Fruit fly (Drosophila melanogaster) whole organism, embryonic: ENCODE results near the gene Osi18.

Source experiments
- Atf-2 ChIP-seq: fragments of 200-800 bp; sonication (Bioruptor generic); optimal IDR thresholded peaks from 2 replicates; lab custom pipeline; 2016; ENCODE audit warnings: missing biosample characterization, missing genetic modification characterization
- CG10366 ChIP-seq: fragments of 200-800 bp; sonication (Bioruptor generic); IDR thresholded peaks from 2 replicates; pipeline ENCODE4 v1.3.6; 2022; ENCODE audit warnings: missing biosample characterization, missing genetic modification characterization
- CG31441 ChIP-seq: fragments of 200-800 bp; sonication (Bioruptor generic); IDR thresholded peaks from 2 replicates; pipeline ENCODE4 v1.3.6; 2022; ENCODE audit warnings: missing biosample characterization, missing genetic modification characterization
- CG3838 ChIP-seq: fragments of 200-800 bp; sonication (Bioruptor generic); optimal IDR thresholded peaks from 3 replicates; lab custom pipeline; 2016; ENCODE audit warnings: missing biosample characterization, missing genetic modification characterization
- CG6765 ChIP-seq: fragments of 200-800 bp; sonication (Bioruptor generic); optimal IDR thresholded peaks from 3 replicates; lab custom pipeline; 2017; ENCODE audit warnings: missing biosample characterization, mild to moderate bottlenecking, missing genetic modification characterization
- Chrac-16 ChIP-seq: fragments of 200-800 bp; sonication (Bioruptor generic); optimal IDR thresholded peaks from 3 replicates; lab custom pipeline; 2016; ENCODE audit warnings: missing biosample characterization, missing genetic modification characterization
- Hmx ChIP-seq: fragments of 200-800 bp; sonication (Bioruptor generic); optimal IDR thresholded peaks from 2 replicates; lab custom pipeline; 2016; ENCODE audit warnings: missing biosample characterization, missing genetic modification characterization
- Mad ChIP-seq: fragments of 200-800 bp; sonication (Bioruptor generic); optimal IDR thresholded peaks from 2 replicates; lab custom pipeline; 2016; ENCODE audit warnings: missing biosample characterization, missing genetic modification characterization
- bsh ChIP-seq, 2 experiments: fragments of 200-800 bp; sonication (Bioruptor generic); optimal IDR thresholded peaks; 2 replicates each; lab custom pipeline; 2017 to 2018; ENCODE audit warnings: mild to moderate bottlenecking in 2 of 2, missing biosample characterization in 2 of 2, missing genetic modification characterization in 2 of 2, moderate library complexity in 1 of 2
- mam ChIP-seq: fragments of 200-800 bp; sonication (Bioruptor generic); optimal IDR thresholded peaks from 3 replicates; lab custom pipeline; 2016; ENCODE audit warnings: missing biosample characterization, missing genetic modification characterization
- pfk ChIP-seq: fragments of 200-800 bp; sonication (Bioruptor generic); optimal IDR thresholded peaks from 2 replicates; lab custom pipeline; 2018; ENCODE audit warnings: missing biosample characterization, mild to moderate bottlenecking, missing genetic modification characterization, moderate library complexity
- pho ChIP-seq: fragments of 200-800 bp; sonication (Bioruptor generic); optimal IDR thresholded peaks from 2 replicates; lab custom pipeline; 2016; ENCODE audit warnings: missing biosample characterization, missing genetic modification characterization
- tin ChIP-seq: fragments of 200-800 bp; sonication (Bioruptor generic); optimal IDR thresholded peaks from 3 replicates; lab custom pipeline; 2016; ENCODE audit warnings: missing biosample characterization, missing genetic modification characterization
- trh ChIP-seq: fragments of 200-800 bp; sonication (Bioruptor generic); optimal IDR thresholded peaks from 2 replicates; lab custom pipeline; 2016; ENCODE audit warnings: missing biosample characterization, missing genetic modification characterization

dm6 chr3R:6351181-6351580 lies 21.1 kb downstream of the Osi18 start:
- TF ChIP-seq pho (no peak), Hmx (GFP tag; lab: Kevin White, UChicago) (no peak), CG31441 (GFP tag; lab: Robert Waterston, UW) (no peak), mam (GFP tag; lab: Kevin White, UChicago) (no peak), Chrac-16 (GFP tag; lab: Kevin White, UChicago) (no peak), CG3838 (GFP tag; lab: Kevin White, UChicago) (no peak), Atf-2 (GFP tag; lab: Kevin White, UChicago) (no peak), CG6765 (GFP tag; lab: Kevin White, UChicago) (no peak), trh (GFP tag; lab: Kevin White, UChicago) (no peak), tin (GFP tag; lab: Kevin White, UChicago) (no peak), Mad (GFP tag; lab: Kevin White, UChicago) (no peak), pfk (no peak), bsh (GFP tag; optimal IDR thresholded peaks at IDR 0.05; lab: Kevin White, UChicago) (no peak), CG10366 (GFP tag; lab: Robert Waterston, UW) (no peak)
